Worm (Caenorhabditis elegans): Measurements from ENCODE around the gene vpat-1.

vpat-1 gene

DNA sequence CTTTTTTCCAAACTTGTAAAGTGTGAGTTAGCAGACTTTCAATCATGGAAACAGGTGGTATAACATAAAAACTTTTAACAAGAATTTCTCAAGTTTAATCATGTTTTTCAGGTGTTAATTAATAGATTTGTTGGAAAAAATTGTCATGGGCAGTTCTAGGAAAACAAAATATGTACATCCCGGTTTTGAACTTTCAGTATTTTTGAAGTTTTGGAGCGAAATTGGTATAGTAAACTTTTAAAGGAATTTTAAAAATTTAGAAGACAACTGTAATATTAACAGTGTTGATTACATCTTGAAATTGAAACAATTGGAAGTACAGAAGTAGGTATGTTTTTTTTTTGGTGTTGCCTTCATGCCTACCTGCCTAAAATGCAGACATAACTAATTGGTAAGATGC is 51.3 kb downstream of the vpat-1 start:
- TF ChIP-seq unc-62 (GFP tag; optimal IDR thresholded peaks at IDR 0.05 in 1 of 2) (peak in 1 of 2 experiments; percentile 23), unc-62 (tag; optimal IDR thresholded peaks at IDR 0.05) (no peak), aha-1 (tag) (peak; percentile 77), pqm-1 (tag; optimal IDR thresholded peaks at IDR 0.05) (no peak)

DNA sequence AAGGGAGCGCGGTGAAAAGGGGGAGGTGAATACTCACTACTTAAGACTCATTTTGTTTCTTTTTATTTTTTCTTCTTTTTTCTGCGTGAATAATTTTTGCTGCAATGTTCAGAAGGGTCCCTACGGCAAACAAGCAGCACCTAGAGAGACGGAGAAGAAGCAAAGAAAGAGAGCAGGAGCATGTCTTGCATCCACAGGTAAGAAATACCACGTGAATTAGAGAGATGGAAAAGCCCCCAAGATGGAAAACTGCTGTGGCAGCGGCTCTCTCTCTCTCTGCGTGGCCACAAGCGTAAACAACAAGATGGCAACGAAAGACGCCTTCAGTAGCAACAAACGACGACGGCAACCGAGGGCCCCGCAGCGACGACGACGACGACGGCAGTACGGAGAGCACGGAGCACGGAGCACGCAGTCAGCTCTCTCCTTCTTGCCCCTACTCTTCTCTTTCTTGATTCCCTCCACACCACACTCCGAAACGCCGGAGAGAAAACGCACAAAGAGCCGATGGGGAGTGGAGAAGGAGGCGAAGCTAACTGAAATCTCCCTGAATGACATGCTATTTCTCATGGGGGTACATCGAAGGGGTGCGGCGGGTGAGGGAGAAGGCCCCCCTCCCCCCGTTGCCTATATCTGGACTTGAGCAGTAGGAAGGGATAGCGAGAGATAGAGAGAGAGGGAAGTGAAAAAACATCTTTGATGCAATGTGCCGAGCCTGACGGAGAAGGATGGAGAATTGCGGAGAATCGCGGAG is 53.2 kb downstream of the vpat-1 start:
- TF ChIP-seq daf-16 (GFP tag; optimal IDR thresholded peaks at IDR 0.05) (peak in 1 of 2 experiments; percentile 14), daf-16 (tag; optimal IDR thresholded peaks at IDR 0.05) (no peak), vab-7 (GFP tag; IDR thresholded peaks at IDR 0.05) (no peak), lin-29 (GFP tag; IDR thresholded peaks at IDR 0.05) (no peak), nhr-77 (tag; optimal IDR thresholded peaks at IDR 0.05) (no peak), fkh-10 (GFP tag; optimal IDR thresholded peaks at IDR 0.05) (peak; percentile 49), ceh-28 (tag; optimal IDR thresholded peaks at IDR 0.05) (no peak), nhr-10 (tag; optimal IDR thresholded peaks at IDR 0.05) (no peak), ceh-32 (tag; optimal IDR thresholded peaks at IDR 0.05; ENCODE audit: poor library complexity) (peak; percentile 30), rbr-2 (tag; optimal IDR thresholded peaks at IDR 0.05) (peak; percentile 88), arid-1 (GFP tag; conservative IDR thresholded peaks at IDR 0.05) (no peak), mdl-1 (tag; optimal IDR thresholded peaks at IDR 0.05) (peak in 1 of 2 experiments; percentile 27), aha-1 (tag) (peak; percentile 83), nhr-111 (GFP tag; optimal IDR thresholded peaks at IDR 0.05) (no peak), ZK337.2 (GFP tag; IDR thresholded peaks at IDR 0.05) (no peak), ceh-44 (GFP tag; IDR thresholded peaks at IDR 0.05) (no peak), pqm-1 (tag; optimal IDR thresholded peaks at IDR 0.05) (no peak), daf-8 (GFP tag; IDR thresholded peaks at IDR 0.05) (no peak), ces-1 (GFP tag; optimal IDR thresholded peaks at IDR 0.05) (no peak), lin-1 (GFP tag; IDR thresholded peaks at IDR 0.05) (no peak), hlh-11 (tag; optimal IDR thresholded peaks at IDR 0.05) (no peak), jun-1 (tag; optimal IDR thresholded peaks at IDR 0.05) (no peak), nhr-11 (tag; optimal IDR thresholded peaks at IDR 0.05) (peak; percentile 47), mes-2 (tag; optimal IDR thresholded peaks at IDR 0.05; ENCODE audit: poor library complexity, severe bottlenecking) (peak; percentile 12), mxl-3 (GFP tag; optimal IDR thresholded peaks at IDR 0.05) (no peak), hlh-30 (tag; optimal IDR thresholded peaks at IDR 0.05; ENCODE audit: insufficient read depth) (peak; percentile 38), set-16 (GFP tag; IDR thresholded peaks at IDR 0.05) (peak; percentile 93), hif-1 (tag; optimal IDR thresholded peaks at IDR 0.05) (peak in 1 of 2 experiments; percentile 34), egl-27 (tag; optimal IDR thresholded peaks at IDR 0.05) (no peak), nhr-48 (tag; optimal IDR thresholded peaks at IDR 0.05) (peak; percentile 37), egl-43 (GFP tag; IDR thresholded peaks at IDR 0.05) (no peak; the same call in 1 of the 2 replicates), F37D6.2 (tag; optimal IDR thresholded peaks at IDR 0.05) (peak; percentile 82), zfp-2 (tag; optimal IDR thresholded peaks at IDR 0.05) (no peak), lin-39 (tag; optimal IDR thresholded peaks at IDR 0.05) (no peak), nhr-28 (tag; optimal IDR thresholded peaks at IDR 0.05) (no peak), madf-9 (GFP tag; conservative IDR thresholded peaks at IDR 0.05) (no peak), dmd-8 (GFP tag; IDR thresholded peaks at IDR 0.05) (no peak), ceh-20 (GFP tag; IDR thresholded peaks at IDR 0.05) (peak; percentile 18; the same call in 1 of the 2 replicates), mep-1 (tag; optimal IDR thresholded peaks at IDR 0.05) (peak; percentile 63), duxl-1 (tag; optimal IDR thresholded peaks at IDR 0.05; ENCODE audit: poor library complexity) (no peak), T20F7.1 (GFP tag; optimal IDR thresholded peaks at IDR 0.05) (no peak), daf-19 (GFP tag; conservative IDR thresholded peaks at IDR 0.05) (0 out of 2 replicates have a peak, but pooled peaks have one; percentile 12), dmd-6 (GFP tag; IDR thresholded peaks at IDR 0.05) (no peak; the same call in 1 of the 2 replicates), lsy-2 (tag; optimal IDR thresholded peaks at IDR 0.05) (peak in 1 of 2 experiments; percentile 62), nhr-102 (tag; optimal IDR thresholded peaks at IDR 0.05) (no peak), R02D3.7 (tag; optimal IDR thresholded peaks at IDR 0.05) (no peak)

All from whole organism, L4 larva.